Fruit fly (Drosophila melanogaster) whole organism, embryonic: ENCODE results near the gene arm.

Source experiments
- Aef1 ChIP-seq: fragments of 200-800 bp; sonication (Bioruptor generic); IDR thresholded peaks from 3 replicates; pipeline ENCODE4 v1.3.6; 2022; ENCODE audit warnings: missing biosample characterization, missing genetic modification characterization
- CG10462 ChIP-seq: fragments of 200-800 bp; sonication (Bioruptor generic); optimal IDR thresholded peaks from 2 replicates; lab custom pipeline; 2016; ENCODE audit warnings: missing biosample characterization, missing genetic modification characterization
- CG10565 ChIP-seq: fragments of 200-800 bp; sonication (Bioruptor generic); optimal IDR thresholded peaks from 3 replicates; lab custom pipeline; 2016; ENCODE audit warnings: missing biosample characterization, mild to moderate bottlenecking, missing genetic modification characterization
- CG11085 ChIP-seq: fragments of 200-800 bp; sonication (Bioruptor generic); IDR thresholded peaks from 2 replicates; pipeline ENCODE4 v1.3.6; 2022; ENCODE audit warnings: missing biosample characterization, missing genetic modification characterization
- CG12071 ChIP-seq: fragments of 200-800 bp; sonication (Bioruptor generic); optimal IDR thresholded peaks from 3 replicates; lab custom pipeline; 2018; ENCODE audit warnings: missing biosample characterization, mild to moderate bottlenecking, missing genetic modification characterization
- CG13287 ChIP-seq: fragments of 200-800 bp; sonication (Bioruptor generic); IDR thresholded peaks from 2 replicates; pipeline ENCODE4 v1.3.6; 2022; ENCODE audit warnings: missing biosample characterization, missing genetic modification characterization; ENCODE audit not compliant: partially characterized antibody
- CG14860 ChIP-seq: fragments of 200-800 bp; sonication (Bioruptor generic); IDR thresholded peaks from 3 replicates; pipeline ENCODE4 v1.3.6; 2022; ENCODE audit warnings: missing biosample characterization, missing genetic modification characterization; ENCODE audit not compliant: partially characterized antibody
- CG14965 ChIP-seq: fragments of 200-800 bp; sonication (Bioruptor generic); optimal IDR thresholded peaks from 2 replicates; lab custom pipeline; 2016; ENCODE audit warnings: missing biosample characterization, missing genetic modification characterization, borderline replicate concordance
- CG15601 ChIP-seq: fragments of 200-800 bp; sonication (Bioruptor generic); optimal IDR thresholded peaks from 3 replicates; lab custom pipeline; 2019; ENCODE audit warnings: missing biosample characterization, mild to moderate bottlenecking, missing genetic modification characterization, moderate library complexity
- CG1602 ChIP-seq: fragments of 200-800 bp; sonication (Bioruptor generic); optimal IDR thresholded peaks from 3 replicates; lab custom pipeline; 2016; ENCODE audit warnings: missing biosample characterization, missing genetic modification characterization
- CG18011 ChIP-seq: fragments of 200-800 bp; sonication (Bioruptor generic); optimal IDR thresholded peaks from 2 replicates; lab custom pipeline; 2017; ENCODE audit warnings: missing biosample characterization, missing genetic modification characterization, mild to moderate bottlenecking, moderate library complexity, missing genotype
- CG33213 ChIP-seq: fragments of 200-800 bp; sonication (Bioruptor generic); optimal IDR thresholded peaks from 3 replicates; lab custom pipeline; 2016; ENCODE audit warnings: missing biosample characterization, missing genetic modification characterization
- CG34224 ChIP-seq: fragments of 200-800 bp; sonication (Bioruptor generic); IDR thresholded peaks from 3 replicates; pipeline ENCODE4 v1.3.6; 2022; ENCODE audit warnings: missing biosample characterization, missing genetic modification characterization; ENCODE audit not compliant: partially characterized antibody
- CG3838 ChIP-seq: fragments of 200-800 bp; sonication (Bioruptor generic); optimal IDR thresholded peaks from 3 replicates; lab custom pipeline; 2016; ENCODE audit warnings: missing biosample characterization, missing genetic modification characterization
- CG3847 ChIP-seq: fragments of 200-800 bp; sonication (Bioruptor generic); IDR thresholded peaks from 2 replicates; pipeline ENCODE4 v1.3.6; 2022; ENCODE audit warnings: missing biosample characterization, missing genetic modification characterization
- CG7928 ChIP-seq: fragments of 200-800 bp; sonication (Bioruptor generic); optimal IDR thresholded peaks from 2 replicates; lab custom pipeline; 2017; ENCODE audit warnings: missing biosample characterization, mild to moderate bottlenecking, missing genetic modification characterization
- CG8924 ChIP-seq: fragments of 200-800 bp; optimal IDR thresholded peaks from 3 replicates; lab custom pipeline; 2019; ENCODE audit warnings: missing biosample characterization, mild to moderate bottlenecking, missing genetic modification characterization, moderate library complexity
- CG9215 ChIP-seq: fragments of 200-800 bp; sonication (Bioruptor generic); IDR thresholded peaks from 2 replicates; pipeline ENCODE4 v1.3.6; 2022; ENCODE audit warnings: missing biosample characterization, missing genetic modification characterization
- CG9609 ChIP-seq: fragments of 200-800 bp; sonication (Bioruptor generic); optimal IDR thresholded peaks from 3 replicates; lab custom pipeline; 2016; ENCODE audit warnings: missing biosample characterization, missing genetic modification characterization
- CG9932 ChIP-seq: fragments of 200-800 bp; sonication (Bioruptor generic); IDR thresholded peaks from 2 replicates; pipeline ENCODE4 v1.3.6; 2022; ENCODE audit warnings: missing biosample characterization, missing genetic modification characterization
- CoRest ChIP-seq: fragments of 200-800 bp; sonication (Bioruptor generic); optimal IDR thresholded peaks from 3 replicates; lab custom pipeline; 2018; ENCODE audit warnings: missing biosample characterization, mild to moderate bottlenecking, missing genetic modification characterization, moderate library complexity
- CrebB ChIP-seq: fragments of 200-800 bp; sonication (Bioruptor generic); optimal IDR thresholded peaks from 3 replicates; lab custom pipeline; 2018; ENCODE audit warnings: missing biosample characterization, mild to moderate bottlenecking, missing genetic modification characterization
- D19B ChIP-seq: fragments of 200-800 bp; sonication (Bioruptor generic); optimal IDR thresholded peaks from 2 replicates; lab custom pipeline; 2017; ENCODE audit warnings: missing biosample characterization, mild to moderate bottlenecking, missing genetic modification characterization
- Eip74EF ChIP-seq, 2 experiments: fragments of 200-800 bp in 1 of 2; fragments of >200 bp in 1 of 2; sonication (Bioruptor generic) in 1 of 2; optimal IDR thresholded peaks; 2 replicates each; lab custom pipeline; 2017 to 2019; ENCODE audit warnings: missing biosample characterization in 2 of 2, missing genetic modification characterization in 2 of 2, mild to moderate bottlenecking in 1 of 2, moderate library complexity in 1 of 2
- H15 ChIP-seq: fragments of 200-800 bp; sonication (Bioruptor generic); IDR thresholded peaks from 3 replicates; pipeline ENCODE4 v1.3.6; 2022; ENCODE audit warnings: missing biosample characterization, missing genetic modification characterization
- Hmx ChIP-seq: fragments of 200-800 bp; sonication (Bioruptor generic); optimal IDR thresholded peaks from 2 replicates; lab custom pipeline; 2016; ENCODE audit warnings: missing biosample characterization, missing genetic modification characterization
- Lpt ChIP-seq: fragments of >200 bp; optimal IDR thresholded peaks from 2 replicates; lab custom pipeline; 2018; ENCODE audit warnings: missing biosample characterization, missing genetic modification characterization
- MBD-R2 ChIP-seq: fragments of 200-800 bp; sonication (Bioruptor generic); IDR thresholded peaks from 2 replicates; pipeline ENCODE4 v1.3.6; 2022; ENCODE audit warnings: missing biosample characterization, missing genetic modification characterization
- NFAT ChIP-seq: fragments of 200-800 bp; sonication (Bioruptor generic); IDR thresholded peaks from 2 replicates; pipeline ENCODE4 v1.3.6; 2022; ENCODE audit warnings: missing biosample characterization, missing genetic modification characterization
- Neu2 ChIP-seq: fragments of 200-800 bp; sonication (Bioruptor generic); optimal IDR thresholded peaks from 3 replicates; lab custom pipeline; 2016; ENCODE audit warnings: missing biosample characterization, missing genetic modification characterization, borderline replicate concordance
- Sox102F ChIP-seq: fragments of 200-800 bp; sonication (Bioruptor generic); optimal IDR thresholded peaks from 2 replicates; lab custom pipeline; 2018; ENCODE audit warnings: missing biosample characterization, mild to moderate bottlenecking, missing genetic modification characterization, moderate library complexity
- Ssrp ChIP-seq: fragments of 200-800 bp; sonication (Bioruptor generic); optimal IDR thresholded peaks from 2 replicates; lab custom pipeline; 2018; ENCODE audit warnings: missing biosample characterization, mild to moderate bottlenecking, missing genetic modification characterization, moderate library complexity
- dimm ChIP-seq: fragments of 200-800 bp; sonication (Bioruptor generic); IDR thresholded peaks from 2 replicates; pipeline ENCODE4 v1.3.6; 2022; ENCODE audit warnings: missing biosample characterization, missing genetic modification characterization
- dm ChIP-seq: fragments of 200-800 bp; sonication (Bioruptor generic); optimal IDR thresholded peaks from 3 replicates; lab custom pipeline; 2016; ENCODE audit warnings: missing biosample characterization, missing genetic modification characterization
- gce ChIP-seq: fragments of 200-800 bp; sonication (Bioruptor generic); IDR thresholded peaks from 3 replicates; pipeline ENCODE4 v1.3.6; 2022; ENCODE audit warnings: missing biosample characterization, missing genetic modification characterization
- gt ChIP-seq: fragments of 200-800 bp; sonication (Bioruptor generic); IDR thresholded peaks from 2 replicates; pipeline ENCODE4 v1.3.6; 2022; ENCODE audit warnings: missing biosample characterization, missing genetic modification characterization
- hth ChIP-seq: fragments of >200 bp; optimal IDR thresholded peaks from 2 replicates; lab custom pipeline; 2017; ENCODE audit warnings: inconsistent platforms
- lola ChIP-seq, 3 experiments: fragments of >200 bp in 2 of 3; fragments of 200-800 bp in 1 of 3; sonication (Bioruptor generic) in 1 of 3; optimal IDR thresholded peaks; 2 replicates each; lab custom pipeline; 2017 to 2019; ENCODE audit warnings: missing biosample characterization in 3 of 3, missing genetic modification characterization in 3 of 3, mild to moderate bottlenecking in 1 of 3, moderate library complexity in 1 of 3
- mam ChIP-seq: fragments of 200-800 bp; sonication (Bioruptor generic); optimal IDR thresholded peaks from 3 replicates; lab custom pipeline; 2016; ENCODE audit warnings: missing biosample characterization, missing genetic modification characterization
- org-1 ChIP-seq: fragments of 200-800 bp; sonication (Bioruptor generic); optimal IDR thresholded peaks from 2 replicates; lab custom pipeline; 2017; ENCODE audit warnings: missing biosample characterization, missing genetic modification characterization
- peb ChIP-seq: fragments of 200-800 bp; sonication (Bioruptor generic); IDR thresholded peaks from 2 replicates; pipeline ENCODE4 v1.3.6; 2022; ENCODE audit warnings: missing biosample characterization, missing genetic modification characterization
- repo ChIP-seq: fragments of 200-800 bp; sonication (Bioruptor generic); optimal IDR thresholded peaks from 2 replicates; lab custom pipeline; 2016; ENCODE audit warnings: missing biosample characterization, missing genetic modification characterization
- run ChIP-seq: fragments of 200-800 bp; sonication (Bioruptor generic); optimal IDR thresholded peaks from 3 replicates; lab custom pipeline; 2018; ENCODE audit warnings: missing biosample characterization, mild to moderate bottlenecking, missing genetic modification characterization
- scrt ChIP-seq: fragments of 200-800 bp; sonication (Bioruptor generic); optimal IDR thresholded peaks from 2 replicates; lab custom pipeline; 2018; ENCODE audit warnings: missing biosample characterization, mild to moderate bottlenecking, missing genetic modification characterization, moderate library complexity
- slou ChIP-seq: fragments of 200-800 bp; sonication (Bioruptor generic); optimal IDR thresholded peaks from 3 replicates; lab custom pipeline; 2016; ENCODE audit warnings: missing biosample characterization, missing genetic modification characterization
- slp2 ChIP-seq: fragments of 200-800 bp; sonication (Bioruptor generic); optimal IDR thresholded peaks from 2 replicates; lab custom pipeline; 2016; ENCODE audit warnings: missing biosample characterization, missing genetic modification characterization
- ttk ChIP-seq: fragments of 200-800 bp; sonication (Bioruptor generic); IDR thresholded peaks from 2 replicates; pipeline ENCODE4 v2.1.2; 2022; ENCODE audit warnings: missing biosample characterization, missing genetic modification characterization
- tup ChIP-seq: fragments of 200-800 bp; sonication (Bioruptor generic); optimal IDR thresholded peaks from 2 replicates; lab custom pipeline; 2016; ENCODE audit warnings: missing biosample characterization, mild to moderate bottlenecking, missing genetic modification characterization, moderate library complexity
- zen ChIP-seq: fragments of 200-800 bp; sonication (Bioruptor generic); optimal IDR thresholded peaks from 3 replicates; lab custom pipeline; 2018; ENCODE audit warnings: missing biosample characterization, mild to moderate bottlenecking, missing genetic modification characterization, moderate library complexity

The arm gene

DNA sequence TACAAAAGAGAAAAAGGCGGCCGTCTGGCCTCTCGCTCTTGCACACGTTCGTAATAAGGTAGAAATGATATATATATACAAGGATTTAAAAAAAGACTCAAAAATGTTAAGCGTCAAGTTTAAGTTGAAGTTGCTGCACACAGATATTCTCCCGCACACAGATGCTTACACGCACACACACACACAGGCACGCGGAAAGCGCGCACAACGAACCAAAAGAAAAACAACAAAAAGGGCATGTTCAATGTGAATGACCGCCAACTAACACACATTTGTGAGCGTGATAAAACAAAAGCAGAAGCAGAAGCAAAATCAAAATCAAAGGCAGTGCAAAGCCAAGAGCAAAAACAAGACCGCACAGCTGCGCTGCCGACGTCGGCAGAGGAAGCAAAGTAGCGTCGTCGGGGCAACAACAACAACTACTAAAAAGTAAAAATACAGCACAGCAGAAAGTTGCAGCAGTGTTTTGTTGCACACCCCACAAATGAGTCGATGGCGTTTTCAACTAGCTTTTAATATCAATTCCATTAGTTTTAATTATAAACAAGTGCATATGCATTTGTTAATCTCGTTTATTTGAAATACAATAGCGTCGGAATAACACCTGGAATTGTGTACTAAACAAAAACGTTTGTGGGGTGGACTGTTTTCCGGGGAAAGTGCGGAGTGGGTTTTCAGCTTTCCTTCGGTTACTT, 46.9 kb upstream of the arm start (continued):
- TF ChIP-seq CoRest (tag; lab: Kevin White, UChicago) (peak; percentile 96), CG34224 (no peak), lola (GFP tag; optimal IDR thresholded peaks at IDR 0.05; lab: Kevin White, UChicago) (peak in 1 of 3 experiments; percentile 98), dimm (GFP tag; lab: Robert Waterston, UW) (peak; percentile 92), CG11085 (GFP tag; lab: Robert Waterston, UW) (peak; percentile 80), D19B (GFP tag; lab: Kevin White, UChicago) (peak; percentile 67), CG8924 (tag; lab: Kevin White, UChicago) (peak; percentile 98), gt (GFP tag; lab: Robert Waterston, UW) (peak; percentile 94), CrebB (tag; lab: Kevin White, UChicago) (peak; percentile 93), Neu2 (GFP tag; lab: Kevin White, UChicago) (peak; percentile 90), CG13287 (no peak), CG3838 (peak; percentile 85), run (tag; lab: Kevin White, UChicago) (peak; percentile 94), gce (GFP tag; lab: Robert Waterston, UW) (peak; percentile 96), hth (lab: Kevin White, UChicago) (no peak), ttk (GFP tag; lab: Robert Waterston, UW) (peak; percentile 97), CG9215 (peak; percentile 77), dm (GFP tag; lab: Kevin White, UChicago) (peak; percentile 90), Aef1 (peak; percentile 85), slp2 (GFP tag; lab: Kevin White, UChicago) (peak; percentile 95), CG10565 (GFP tag; lab: Kevin White, UChicago) (peak; percentile 88), CG9932 (GFP tag; lab: Robert Waterston, UW) (peak; percentile 59), Sox102F (GFP tag; lab: Kevin White, UChicago) (peak; percentile 98), CG15601 (tag; lab: Kevin White, UChicago) (peak; percentile 98), tup (GFP tag; lab: Kevin White, UChicago) (peak; percentile 89), CG9609 (GFP tag; lab: Kevin White, UChicago) (peak; percentile 90), CG3847 (peak; percentile 86), CG14965 (GFP tag; lab: Kevin White, UChicago) (peak; percentile 77), org-1 (GFP tag; lab: Kevin White, UChicago) (peak; percentile 95), scrt (GFP tag; lab: Kevin White, UChicago) (peak; percentile 88), slou (GFP tag; lab: Kevin White, UChicago) (peak; percentile 75), mam (peak; percentile 85), CG33213 (peak; percentile 96), CG7928 (GFP tag; lab: Kevin White, UChicago) (peak; percentile 45), CG1602 (peak; percentile 97), Ssrp (tag; lab: Kevin White, UChicago) (peak; percentile 97), Hmx (GFP tag; lab: Kevin White, UChicago) (peak; percentile 76), Lpt (no peak), repo (GFP tag; lab: Kevin White, UChicago) (peak; percentile 93), CG10462 (GFP tag; lab: Kevin White, UChicago) (peak; percentile 94), NFAT (GFP tag; lab: Robert Waterston, UW) (peak; percentile 86), CG12071 (peak; percentile 95), Eip74EF (GFP tag; optimal IDR thresholded peaks at IDR 0.05; lab: Kevin White, UChicago) (peak in 1 of 2 experiments; percentile 96), MBD-R2 (GFP tag; lab: Robert Waterston, UW) (peak; percentile 64; the same call in 1 of the 2 replicates), peb (GFP tag; lab: Robert Waterston, UW) (peak; percentile 94), CG14860 (GFP tag; lab: Robert Waterston, UW) (no peak), H15 (peak; percentile 96), zen (tag; lab: Kevin White, UChicago) (peak; percentile 98), CG18011 (GFP tag; lab: Kevin White, UChicago) (peak; percentile 74)
